Worm (Caenorhabditis elegans) whole organism, L4 larva: Measurements from ENCODE around the gene F43G6.17.
A peak's percentile ranks its signal among the peaks of the same experiment; 100 is the strongest.

Experiments
- D1046.2 ChIP-seq: fragments of 200-800 bp; sonication (Bioruptor generic); IDR thresholded peaks from 2 replicates; pipeline ENCODE4 v1.3.6; 2022; ENCODE audit warnings: missing genetic modification characterization, missing compliant biosample characterization
- F26F4.8 ChIP-seq: fragments of 200-800 bp; sonication (Bioruptor generic); conservative IDR thresholded peaks from 2 replicates; pipeline ENCODE4 v1.3.6; 2022; ENCODE audit warnings: missing genetic modification characterization, missing compliant biosample characterization
- F37D6.2 ChIP-seq: sonication (generic microtip); optimal IDR thresholded peaks from 2 replicates; lab custom pipeline; 2016; ENCODE audit warnings: mild to moderate bottlenecking, missing genetic modification characterization, missing compliant biosample characterization
- F44E2.7 ChIP-seq: fragments of 200-800 bp; sonication (Bioruptor generic); IDR thresholded peaks from 2 replicates; pipeline ENCODE4 v2.1.2; 2022; ENCODE audit warnings: missing genetic modification characterization, missing compliant biosample characterization
- F49E8.2 ChIP-seq: sonication (generic microtip); optimal IDR thresholded peaks from 2 replicates; lab custom pipeline; 2016; ENCODE audit warnings: missing compliant biosample characterization, mild to moderate bottlenecking, missing genetic modification characterization, borderline replicate concordance
- T26A8.4 ChIP-seq: fragments of 200-800 bp; sonication (Bioruptor generic); IDR thresholded peaks from 2 replicates; pipeline ENCODE4 v1.3.6; 2022; ENCODE audit warnings: missing genetic modification characterization, missing compliant biosample characterization
- Y105C5A.15 ChIP-seq: fragments of 200-800 bp; sonication (Bioruptor generic); IDR thresholded peaks from 2 replicates; pipeline ENCODE4 v1.3.6; 2022; ENCODE audit warnings: missing genetic modification characterization, missing compliant biosample characterization
- ZK337.2 ChIP-seq: fragments of 200-800 bp; sonication (Bioruptor generic); IDR thresholded peaks from 2 replicates; pipeline ENCODE4 v1.3.6; 2022; ENCODE audit warnings: missing genetic modification reagents, missing genetic modification characterization, missing compliant biosample characterization
- ZK546.5 ChIP-seq, 2 experiments: sonication (generic microtip); optimal IDR thresholded peaks; 2 replicates each; lab custom pipeline; 2017; ENCODE audit warnings: missing biosample characterization in 2 of 2, missing genetic modification characterization in 2 of 2
- aly-2 ChIP-seq: sonication (generic microtip); optimal IDR thresholded peaks from 2 replicates; lab custom pipeline; 2018; ENCODE audit warnings: missing biosample characterization, missing genetic modification characterization
- attf-4 ChIP-seq: sonication (generic microtip); optimal IDR thresholded peaks from 3 replicates; lab custom pipeline; 2017; ENCODE audit warnings: missing biosample characterization, missing genetic modification characterization
- ceh-20 ChIP-seq: fragments of 200-800 bp; sonication (Bioruptor generic); IDR thresholded peaks from 2 replicates; pipeline ENCODE4 v1.3.6; 2022; ENCODE audit warnings: missing genetic modification reagents, missing genetic modification characterization, missing compliant biosample characterization
- ceh-28 ChIP-seq: fragments of 150-350 bp; optimal IDR thresholded peaks from 2 replicates; lab custom pipeline; 2014; ENCODE audit warnings: missing biosample characterization, missing genetic modification reagents, missing genetic modification characterization
- ceh-44 ChIP-seq: fragments of 200-800 bp; sonication (Bioruptor generic); IDR thresholded peaks from 2 replicates; pipeline ENCODE4 v1.3.6; 2022; ENCODE audit warnings: missing genetic modification reagents, missing genetic modification characterization, missing compliant biosample characterization
- ces-1 ChIP-seq: fragments of 150-350 bp; sonication (generic microtip); optimal IDR thresholded peaks from 4 replicates; lab custom pipeline; 2014; ENCODE audit warnings: missing biosample characterization, missing genetic modification reagents, missing genetic modification characterization
- cey-2 ChIP-seq: sonication (generic microtip); optimal IDR thresholded peaks from 3 replicates; lab custom pipeline; 2017; ENCODE audit warnings: missing genetic modification characterization, mild to moderate bottlenecking, missing compliant biosample characterization, antibody characterized with exemption, borderline replicate concordance; ENCODE audit not compliant: insufficient read depth
- ctbp-1 ChIP-seq: fragments of 200-800 bp; sonication (Bioruptor generic); IDR thresholded peaks from 2 replicates; pipeline ENCODE4 v1.3.6; 2022; ENCODE audit warnings: missing genetic modification reagents, missing genetic modification characterization, missing compliant biosample characterization
- dmd-8 ChIP-seq: fragments of 200-800 bp; sonication (Bioruptor generic); IDR thresholded peaks from 2 replicates; pipeline ENCODE4 v1.3.6; 2022; ENCODE audit warnings: missing genetic modification characterization, missing compliant biosample characterization
- dmd-9 ChIP-seq: fragments of 200-800 bp; sonication (Bioruptor generic); IDR thresholded peaks from 2 replicates; pipeline ENCODE4 v1.3.6; 2022; ENCODE audit warnings: missing genetic modification reagents, missing genetic modification characterization, missing compliant biosample characterization
- duxl-1 ChIP-seq: sonication (generic microtip); optimal IDR thresholded peaks from 2 replicates; lab custom pipeline; 2016; ENCODE audit warnings: mild to moderate bottlenecking, missing genetic modification characterization, moderate library complexity, missing compliant biosample characterization; ENCODE audit not compliant: poor library complexity
- dve-1 ChIP-seq: sonication (generic microtip); optimal IDR thresholded peaks from 2 replicates; lab custom pipeline; 2017; ENCODE audit warnings: antibody characterized with exemption, mild to moderate bottlenecking, missing genetic modification characterization, missing compliant biosample characterization; ENCODE audit not compliant: insufficient read depth
- egl-43 ChIP-seq: fragments of 200-800 bp; sonication (Bioruptor generic); IDR thresholded peaks from 2 replicates; pipeline ENCODE4 v1.3.6; 2022; ENCODE audit warnings: missing genetic modification reagents, missing genetic modification characterization, missing compliant biosample characterization
- fkh-10 ChIP-seq: fragments of 150-350 bp; optimal IDR thresholded peaks from 2 replicates; lab custom pipeline; 2014; ENCODE audit warnings: missing biosample characterization, missing genetic modification reagents, missing genetic modification characterization
- fos-1 ChIP-seq: fragments of 150-350 bp; optimal IDR thresholded peaks from 2 replicates; lab custom pipeline; 2014; ENCODE audit warnings: missing biosample characterization, missing genetic modification characterization
- hif-1 ChIP-seq, 2 experiments: sonication (generic microtip); optimal IDR thresholded peaks; 2 replicates each; lab custom pipeline; 2016 to 2017; ENCODE audit warnings: missing compliant biosample characterization in 2 of 2, missing genetic modification characterization in 2 of 2, missing genetic modification reagents in 2 of 2, missing genotype in 2 of 2, mild to moderate bottlenecking in 1 of 2
- hmg-1.1 ChIP-seq: fragments of 200-800 bp; sonication (Bioruptor generic); IDR thresholded peaks from 2 replicates; pipeline ENCODE4 v1.3.6; 2022; ENCODE audit warnings: missing genetic modification reagents, missing genetic modification characterization, missing compliant biosample characterization
- jun-1 ChIP-seq: fragments of 150-350 bp; optimal IDR thresholded peaks from 2 replicates; lab custom pipeline; 2014; ENCODE audit warnings: missing biosample characterization, missing genetic modification reagents, missing genetic modification characterization
- lin-15B ChIP-seq: fragments of 150-350 bp; sonication (generic microtip); optimal IDR thresholded peaks from 3 replicates; lab custom pipeline; 2014; ENCODE audit warnings: missing biosample characterization, missing genetic modification characterization
- lin-29 ChIP-seq: fragments of 200-800 bp; sonication (Bioruptor generic); IDR thresholded peaks from 2 replicates; pipeline ENCODE4 v1.3.6; 2022; ENCODE audit warnings: missing genetic modification reagents, missing genetic modification characterization, missing compliant biosample characterization
- lsy-2 ChIP-seq, 2 experiments: fragments of 150-350 bp in 1 of 2; sonication (generic microtip) in 1 of 2; optimal IDR thresholded peaks; 2 replicates each; lab custom pipeline; 2014 to 2017; ENCODE audit warnings: missing biosample characterization in 2 of 2, missing genetic modification characterization in 2 of 2
- madf-9 ChIP-seq: fragments of 200-800 bp; sonication (Bioruptor generic); conservative IDR thresholded peaks from 2 replicates; pipeline ENCODE4 v1.3.6; 2022; ENCODE audit warnings: missing genetic modification reagents, missing genetic modification characterization, missing compliant biosample characterization
- mdt-29 ChIP-seq: fragments of 200-800 bp; sonication (Bioruptor generic); IDR thresholded peaks from 2 replicates; pipeline ENCODE4 v1.3.6; 2022; ENCODE audit warnings: missing genetic modification reagents, missing genetic modification characterization, missing compliant biosample characterization
- mep-1 ChIP-seq: fragments of 150-350 bp; sonication (generic microtip); optimal IDR thresholded peaks from 3 replicates; lab custom pipeline; 2014; ENCODE audit warnings: missing biosample characterization, missing genetic modification characterization
- mes-2 ChIP-seq: sonication (generic microtip); optimal IDR thresholded peaks from 2 replicates; lab custom pipeline; 2016; ENCODE audit warnings: missing genotype, mild to moderate bottlenecking, missing genetic modification characterization, missing compliant biosample characterization; ENCODE audit not compliant: poor library complexity, severe bottlenecking
- nhr-10 ChIP-seq: fragments of 150-350 bp; optimal IDR thresholded peaks from 2 replicates; lab custom pipeline; 2014; ENCODE audit warnings: missing biosample characterization, missing genetic modification characterization
- nhr-11 ChIP-seq: fragments of 150-350 bp; optimal IDR thresholded peaks from 2 replicates; lab custom pipeline; 2014; ENCODE audit warnings: missing biosample characterization, missing genetic modification characterization
- nhr-25 ChIP-seq: sonication (generic microtip); optimal IDR thresholded peaks from 2 replicates; lab custom pipeline; 2017; ENCODE audit warnings: missing genetic modification characterization, mild to moderate bottlenecking, missing compliant biosample characterization, antibody characterized with exemption, moderate library complexity, borderline replicate concordance; ENCODE audit not compliant: insufficient read depth
- nhr-28 ChIP-seq: fragments of 150-350 bp; optimal IDR thresholded peaks from 2 replicates; lab custom pipeline; 2014; ENCODE audit warnings: missing biosample characterization, missing genetic modification characterization
- nhr-42 ChIP-seq: fragments of 200-800 bp; sonication (Bioruptor generic); IDR thresholded peaks from 2 replicates; pipeline ENCODE4 v1.3.6; 2022; ENCODE audit warnings: missing genetic modification characterization, missing compliant biosample characterization
- nhr-76 ChIP-seq: fragments of 150-350 bp; optimal IDR thresholded peaks from 2 replicates; lab custom pipeline; 2014; ENCODE audit warnings: missing biosample characterization, missing genetic modification characterization
- php-3 ChIP-seq: fragments of 200-800 bp; sonication (Bioruptor generic); IDR thresholded peaks from 2 replicates; pipeline ENCODE4 v1.3.6; 2022; ENCODE audit warnings: missing genetic modification reagents, missing genetic modification characterization, missing compliant biosample characterization
- pqm-1 ChIP-seq: sonication (generic microtip); optimal IDR thresholded peaks from 2 replicates; lab custom pipeline; 2017; ENCODE audit warnings: missing biosample characterization, missing genetic modification characterization
- sdz-12 ChIP-seq: fragments of 200-800 bp; sonication (Bioruptor generic); optimal IDR thresholded peaks from 2 replicates; lab custom pipeline; 2018; ENCODE audit warnings: mild to moderate bottlenecking, missing genetic modification characterization, missing compliant biosample characterization
- skn-1 ChIP-seq: fragments of 150-350 bp; optimal IDR thresholded peaks from 2 replicates; lab custom pipeline; 2014; ENCODE audit warnings: missing biosample characterization, missing genetic modification characterization
- tag-97 ChIP-seq: fragments of 200-800 bp; sonication (Bioruptor generic); IDR thresholded peaks from 2 replicates; pipeline ENCODE4 v1.3.6; 2022; ENCODE audit warnings: missing genetic modification characterization, missing compliant biosample characterization
- tra-1 ChIP-seq: fragments of 200-800 bp; sonication (Bioruptor generic); IDR thresholded peaks from 2 replicates; pipeline ENCODE4 v1.3.6; 2022; ENCODE audit warnings: missing genetic modification reagents, missing genetic modification characterization, missing compliant biosample characterization
- unc-130 ChIP-seq: sonication (generic microtip); optimal IDR thresholded peaks from 2 replicates; lab custom pipeline; 2016; ENCODE audit warnings: missing genetic modification reagents, missing genetic modification characterization, missing compliant biosample characterization
- unc-39 ChIP-seq: sonication (generic microtip); optimal IDR thresholded peaks from 2 replicates; lab custom pipeline; 2017; ENCODE audit warnings: missing biosample characterization, missing genetic modification characterization
- vab-7 ChIP-seq: fragments of 200-800 bp; sonication (Bioruptor generic); IDR thresholded peaks from 2 replicates; pipeline ENCODE4 v1.3.6; 2022; ENCODE audit warnings: missing genetic modification reagents, missing genetic modification characterization, missing compliant biosample characterization
- zfp-3 ChIP-seq: fragments of 200-800 bp; sonication (Bioruptor generic); conservative IDR thresholded peaks from 2 replicates; pipeline ENCODE4 v1.3.6; 2022; ENCODE audit warnings: missing genetic modification reagents, missing genetic modification characterization, missing compliant biosample characterization
- ztf-11 ChIP-seq: fragments of 150-350 bp; optimal IDR thresholded peaks from 2 replicates; lab custom pipeline; 2014; ENCODE audit warnings: missing biosample characterization, missing genetic modification characterization
- ztf-7 ChIP-seq: fragments of 150-350 bp; optimal IDR thresholded peaks from 2 replicates; lab custom pipeline; 2014; ENCODE audit warnings: missing biosample characterization, missing genetic modification characterization

F43G6.17 gene

ce11 chrII:11813895-11814369 lies 11.4 kb downstream of the F43G6.17 start, which contains the start of gene F43G6.8 (continued):
- TF ChIP-seq ctbp-1 (no peak), sdz-12 (no peak), aly-2 (tag; lab: Kevin White, UChicago) (no peak), dmd-8 (0 out of 2 replicates have a peak, but pooled peaks have one; percentile 18), ceh-20 (GFP tag; lab: Robert Waterston, UW) (no peak), ztf-7 (tag; lab: Kevin White, UChicago) (no peak), nhr-11 (tag; lab: Kevin White, UChicago) (peak; percentile 80), dve-1 (tag; lab: Kevin White, UChicago) (no peak), hif-1 (tag; optimal IDR thresholded peaks at IDR 0.05; lab: Kevin White, UChicago) (peak in 1 of 2 experiments; percentile 48), fkh-10 (GFP tag; lab: Kevin White, UChicago) (no peak), egl-43 (GFP tag; lab: Robert Waterston, UW) (no peak), ces-1 (GFP tag; lab: Kevin White, UChicago) (no peak), lin-29 (GFP tag; lab: Robert Waterston, UW) (no peak), php-3 (GFP tag; lab: Robert Waterston, UW) (no peak), tra-1 (GFP tag; lab: Robert Waterston, UW) (no peak), mdt-29 (GFP tag; lab: Robert Waterston, UW) (no peak), F26F4.8 (GFP tag; lab: Robert Waterston, UW) (no peak), ceh-44 (no peak), tag-97 (GFP tag; lab: Robert Waterston, UW) (no peak), unc-130 (GFP tag; lab: Kevin White, UChicago) (no peak), fos-1 (tag; lab: Kevin White, UChicago) (no peak), pqm-1 (no peak), ZK337.2 (GFP tag; lab: Robert Waterston, UW) (no peak), ztf-11 (tag; lab: Kevin White, UChicago) (no peak), F37D6.2 (tag; lab: Kevin White, UChicago) (no peak), attf-4 (tag; lab: Kevin White, UChicago) (no peak), Y105C5A.15 (no peak), lin-15B (tag; lab: Kevin White, UChicago) (no peak), lsy-2 (tag; optimal IDR thresholded peaks at IDR 0.05; lab: Kevin White, UChicago) (no peak), F44E2.7 (GFP tag; lab: Robert Waterston, UW) (no peak), cey-2 (tag; lab: Kevin White, UChicago) (no peak), nhr-25 (tag; lab: Kevin White, UChicago) (no peak), madf-9 (GFP tag; lab: Robert Waterston, UW) (no peak), nhr-10 (tag; lab: Kevin White, UChicago) (no peak), hmg-1.1 (GFP tag; lab: Robert Waterston, UW) (peak; percentile 64), T26A8.4 (GFP tag; lab: Robert Waterston, UW) (no peak), ZK546.5 (tag; optimal IDR thresholded peaks at IDR 0.05; lab: Kevin White, UChicago) (no peak), nhr-76 (tag; lab: Kevin White, UChicago) (no peak), mes-2 (tag; lab: Kevin White, UChicago) (peak; percentile 36), zfp-3 (no peak), vab-7 (GFP tag; lab: Robert Waterston, UW) (no peak), F49E8.2 (tag; lab: Kevin White, UChicago) (no peak), D1046.2 (GFP tag; lab: Robert Waterston, UW) (no peak), mep-1 (peak; percentile 56), jun-1 (tag; lab: Kevin White, UChicago) (no peak), unc-39 (tag; lab: Kevin White, UChicago) (no peak), ceh-28 (tag; lab: Kevin White, UChicago) (no peak), skn-1 (tag; lab: Kevin White, UChicago) (no peak), duxl-1 (tag; lab: Kevin White, UChicago) (no peak), dmd-9 (GFP tag; lab: Robert Waterston, UW) (no peak), nhr-28 (tag; lab: Kevin White, UChicago) (peak; percentile 53), nhr-42 (no peak)
